Fruit fly (Drosophila melanogaster) whole organism, adult: Measurements from ENCODE around the gene Tpst.

Source experiments
- CG11617 ChIP-seq: fragments of 200-800 bp; sonication (Bioruptor generic); optimal IDR thresholded peaks from 2 replicates; lab custom pipeline; 2017; ENCODE audit warnings: mild to moderate bottlenecking, missing biosample characterization, missing genetic modification reagents, missing genetic modification characterization
- CG12768 ChIP-seq: fragments of 200-800 bp; sonication (Bioruptor generic); optimal IDR thresholded peaks from 2 replicates; lab custom pipeline; 2017; ENCODE audit warnings: missing biosample characterization, missing genetic modification characterization, mild to moderate bottlenecking, moderate library complexity, missing genetic modification reagents
- CG14711 ChIP-seq: fragments of 200-800 bp; sonication (Bioruptor generic); optimal IDR thresholded peaks from 2 replicates; lab custom pipeline; 2018; ENCODE audit warnings: missing biosample characterization, mild to moderate bottlenecking, missing genetic modification characterization, moderate library complexity
- CG1620 ChIP-seq: fragments of 200-800 bp; sonication (Bioruptor generic); optimal IDR thresholded peaks from 2 replicates; lab custom pipeline; 2016; ENCODE audit warnings: missing biosample characterization, missing genetic modification characterization
- CG33017 ChIP-seq: fragments of 200-800 bp; sonication (Bioruptor generic); optimal IDR thresholded peaks from 2 replicates; lab custom pipeline; 2018; ENCODE audit warnings: missing biosample characterization, mild to moderate bottlenecking, missing genetic modification characterization, moderate library complexity
- CG5204 ChIP-seq: fragments of 200-800 bp; sonication (Bioruptor generic); optimal IDR thresholded peaks from 2 replicates; lab custom pipeline; 2016; ENCODE audit warnings: missing biosample characterization, missing genetic modification characterization
- CG7045 ChIP-seq: fragments of 200-800 bp; sonication (Bioruptor generic); optimal IDR thresholded peaks from 2 replicates; lab custom pipeline; 2017; ENCODE audit warnings: missing biosample characterization, mild to moderate bottlenecking, missing genetic modification characterization
- CG7101 ChIP-seq: fragments of 200-800 bp; sonication (Bioruptor generic); optimal IDR thresholded peaks from 2 replicates; lab custom pipeline; 2018; ENCODE audit warnings: missing biosample characterization, mild to moderate bottlenecking, missing genetic modification characterization, moderate library complexity
- Clk ChIP-seq: fragments of 200-800 bp; sonication (Bioruptor generic); optimal IDR thresholded peaks from 2 replicates; lab custom pipeline; 2017; ENCODE audit warnings: missing biosample characterization, missing genetic modification characterization
- Crg-1 ChIP-seq: fragments of 200-800 bp; sonication (Bioruptor generic); optimal IDR thresholded peaks from 2 replicates; lab custom pipeline; 2016; ENCODE audit warnings: missing biosample characterization, missing genetic modification characterization
- Hr96 ChIP-seq: fragments of 200-800 bp; sonication (Bioruptor generic); optimal IDR thresholded peaks from 2 replicates; lab custom pipeline; 2016; ENCODE audit warnings: missing biosample characterization, missing genetic modification characterization
- Mnt ChIP-seq: fragments of 200-800 bp; sonication (Bioruptor generic); optimal IDR thresholded peaks from 2 replicates; lab custom pipeline; 2016; ENCODE audit warnings: missing biosample characterization, mild to moderate bottlenecking, missing genetic modification characterization
- bab1 ChIP-seq: fragments of 200-800 bp; sonication (Bioruptor generic); optimal IDR thresholded peaks from 3 replicates; lab custom pipeline; 2019; ENCODE audit warnings: missing biosample characterization, mild to moderate bottlenecking, missing genetic modification characterization, moderate library complexity
- cic ChIP-seq: fragments of 200-800 bp; sonication (Bioruptor generic); optimal IDR thresholded peaks from 2 replicates; lab custom pipeline; 2017; ENCODE audit warnings: missing biosample characterization, mild to moderate bottlenecking, missing genetic modification characterization, moderate library complexity
- cnc ChIP-seq, 2 experiments: fragments of >200 bp; optimal IDR thresholded peaks; 2 replicates each; lab custom pipeline; 2017
- kay ChIP-seq: fragments of 200-800 bp; sonication (Bioruptor generic); peaks from one replicate; lab custom pipeline; 2016; ENCODE audit warnings: missing biosample characterization, missing genetic modification characterization, borderline replicate concordance
- ovo ChIP-seq: fragments of 200-800 bp; sonication (Bioruptor generic); optimal IDR thresholded peaks from 2 replicates; lab custom pipeline; 2016; ENCODE audit warnings: missing biosample characterization, missing genetic modification characterization
- pad ChIP-seq: fragments of 200-800 bp; sonication (Bioruptor generic); optimal IDR thresholded peaks from 3 replicates; lab custom pipeline; 2017; ENCODE audit warnings: missing biosample characterization, missing genetic modification characterization, mild to moderate bottlenecking, moderate library complexity, missing genetic modification reagents
- tj ChIP-seq: fragments of 200-800 bp; sonication (Bioruptor generic); optimal IDR thresholded peaks from 3 replicates; lab custom pipeline; 2017; ENCODE audit warnings: missing biosample characterization, mild to moderate bottlenecking, missing genetic modification characterization, moderate library complexity
- toe ChIP-seq: fragments of 200-800 bp; sonication (Bioruptor generic); optimal IDR thresholded peaks from 2 replicates; lab custom pipeline; 2016; ENCODE audit warnings: missing biosample characterization, missing genetic modification characterization

The Tpst gene

dm6 chrX:13572382-13572781 is 8.8 kb downstream of the Tpst start:
- no peak for TF ChIP-seq pad
- TF ChIP-seq bab1 (GFP tag; lab: Kevin White, UChicago): peak; percentile 15
- peak; percentile 11 for TF ChIP-seq CG7101 (tag; lab: Kevin White, UChicago)
- peak; percentile 3 for TF ChIP-seq tj

dm6 chrX:13579322-13579721 is 15.7 kb downstream of the Tpst start:
- TF ChIP-seq bab1 (GFP tag; lab: Kevin White, UChicago) (no peak), Hr96 (GFP tag; lab: Kevin White, UChicago) (no peak), cic (GFP tag; lab: Kevin White, UChicago) (no peak), CG7101 (tag; lab: Kevin White, UChicago) (no peak), CG14711 (no peak), CG1620 (GFP tag; lab: Kevin White, UChicago) (no peak), CG7045 (GFP tag; lab: Kevin White, UChicago) (no peak), tj (no peak), CG5204 (GFP tag; lab: Kevin White, UChicago) (no peak), cnc (optimal IDR thresholded peaks at IDR 0.05; lab: Kevin White, UChicago) (no peak), Clk (GFP tag; lab: Kevin White, UChicago) (no peak), kay (GFP tag; lab: Kevin White, UChicago) (no peak), Mnt (GFP tag; lab: Kevin White, UChicago) (no peak), pad (no peak), CG33017 (tag; lab: Kevin White, UChicago) (no peak)

dm6 chrX:13586888-13587287 is 23.3 kb downstream of the Tpst start:
- TF ChIP-seq CG14711 (no peak), Clk (GFP tag; lab: Kevin White, UChicago) (no peak), cnc (optimal IDR thresholded peaks at IDR 0.05; lab: Kevin White, UChicago) (no peak)

dm6 chrX:13593667-13594066 is 30.0 kb downstream of the Tpst start:
- no peak for TF ChIP-seq tj
- no peak for TF ChIP-seq CG33017 (tag; lab: Kevin White, UChicago)
- TF ChIP-seq ovo (GFP tag; lab: Kevin White, UChicago): no peak
- TF ChIP-seq Hr96 (GFP tag; lab: Kevin White, UChicago): no peak
- no peak for TF ChIP-seq kay (GFP tag; lab: Kevin White, UChicago)
- no peak for TF ChIP-seq CG7045 (GFP tag; lab: Kevin White, UChicago)
- TF ChIP-seq cic (GFP tag; lab: Kevin White, UChicago): no peak

- no peak for TF ChIP-seq Crg-1 (GFP tag; lab: Kevin White, UChicago)
- TF ChIP-seq Mnt (GFP tag; lab: Kevin White, UChicago): no peak
- no peak for TF ChIP-seq CG14711
- TF ChIP-seq CG11617 (GFP tag; lab: Kevin White, UChicago): no peak
Observed at dm6 chrX:13597753-13598152, 34.1 kb downstream of the Tpst start.

- TF ChIP-seq CG11617 (GFP tag; lab: Kevin White, UChicago) (no peak), CG5204 (GFP tag; lab: Kevin White, UChicago) (no peak), Mnt (GFP tag; lab: Kevin White, UChicago) (peak; percentile 5), CG7101 (tag; lab: Kevin White, UChicago) (no peak), kay (GFP tag; lab: Kevin White, UChicago) (peak; percentile 65), Clk (GFP tag; lab: Kevin White, UChicago) (no peak)
Observed at dm6 chrX:13602071-13602858, 38.6 kb downstream of the Tpst start, which contains the start of gene up. Gene up, minus strand, starts transcription at chrX:13602578.

- no peak for TF ChIP-seq CG1620 (GFP tag; lab: Kevin White, UChicago)
- TF ChIP-seq Clk (GFP tag; lab: Kevin White, UChicago): no peak
- no peak for TF ChIP-seq CG33017 (tag; lab: Kevin White, UChicago)
- TF ChIP-seq CG14711: no peak
- no peak for TF ChIP-seq CG7101 (tag; lab: Kevin White, UChicago)
- no peak for TF ChIP-seq kay (GFP tag; lab: Kevin White, UChicago)
- TF ChIP-seq pad: no peak
- TF ChIP-seq ovo (GFP tag; lab: Kevin White, UChicago): no peak
- TF ChIP-seq CG12768: no peak
- no peak for TF ChIP-seq tj
- no peak for TF ChIP-seq Crg-1 (GFP tag; lab: Kevin White, UChicago)
- TF ChIP-seq Mnt (GFP tag; lab: Kevin White, UChicago): no peak
Observed at dm6 chrX:13604499-13604898, 40.9 kb downstream of the Tpst start.

dm6 chrX:13605381-13605780 is 41.8 kb downstream of the Tpst start, which contains the start of gene CG11178:
Gene CG11178, plus strand, starts transcription at chrX:13605681.
- TF ChIP-seq cnc (optimal IDR thresholded peaks at IDR 0.05; lab: Kevin White, UChicago) (no peak), CG11617 (GFP tag; lab: Kevin White, UChicago) (no peak), toe (GFP tag; lab: Kevin White, UChicago) (no peak), CG7045 (GFP tag; lab: Kevin White, UChicago) (no peak), CG5204 (GFP tag; lab: Kevin White, UChicago) (no peak), CG12768 (no peak), CG14711 (no peak), tj (no peak), Crg-1 (GFP tag; lab: Kevin White, UChicago) (no peak), Mnt (GFP tag; lab: Kevin White, UChicago) (no peak), ovo (GFP tag; lab: Kevin White, UChicago) (no peak), kay (GFP tag; lab: Kevin White, UChicago) (no peak), pad (no peak), Clk (GFP tag; lab: Kevin White, UChicago) (no peak)
